Fruit fly (Drosophila melanogaster) whole organism, pupa: ENCODE measurements around the gene Vps45.

ENCODE experiments used
- CG12605 ChIP-seq: fragments of 200-800 bp; sonication (Bioruptor generic); IDR thresholded peaks from 2 replicates; pipeline ENCODE4 v1.3.6; 2022; ENCODE audit warnings: missing biosample characterization, missing genetic modification characterization
- CG13204 ChIP-seq: fragments of 200-800 bp; sonication (Bioruptor generic); optimal IDR thresholded peaks from 2 replicates; lab custom pipeline; 2018; ENCODE audit warnings: missing biosample characterization, mild to moderate bottlenecking, missing genetic modification characterization, moderate library complexity
- CG14655 ChIP-seq: fragments of 200-800 bp; sonication (Bioruptor generic); optimal IDR thresholded peaks from 3 replicates; lab custom pipeline; 2017; ENCODE audit warnings: mild to moderate bottlenecking, missing biosample characterization, missing genetic modification reagents, missing genetic modification characterization
- CG32121 ChIP-seq: fragments of 200-800 bp; sonication (Bioruptor generic); IDR thresholded peaks from 2 replicates; pipeline ENCODE4 v1.3.6; 2022; ENCODE audit warnings: missing biosample characterization, missing genetic modification characterization
- CG4496 ChIP-seq: fragments of 200-800 bp; sonication (Bioruptor generic); IDR thresholded peaks from 3 replicates; pipeline ENCODE4 v1.3.6; 2022; ENCODE audit warnings: missing biosample characterization, missing genetic modification characterization
- CG9948 ChIP-seq: fragments of 200-800 bp; sonication (Bioruptor generic); optimal IDR thresholded peaks from 2 replicates; lab custom pipeline; 2018; ENCODE audit warnings: missing biosample characterization, mild to moderate bottlenecking, missing genetic modification characterization, moderate library complexity
- EcR ChIP-seq: fragments of 200-800 bp; sonication (Bioruptor generic); optimal IDR thresholded peaks from 3 replicates; lab custom pipeline; 2019; ENCODE audit warnings: missing biosample characterization, missing genetic modification characterization, mild to moderate bottlenecking, moderate library complexity, missing genetic modification reagents
- Ets98B ChIP-seq: fragments of 200-800 bp; sonication (Bioruptor generic); IDR thresholded peaks from 2 replicates; pipeline ENCODE4 v1.3.6; 2022; ENCODE audit warnings: missing biosample characterization, missing genetic modification characterization
- Pif1B ChIP-seq: fragments of 200-800 bp; sonication (Bioruptor generic); optimal IDR thresholded peaks from 3 replicates; lab custom pipeline; 2016; ENCODE audit warnings: missing biosample characterization, missing genetic modification characterization
- Snoo ChIP-seq: fragments of 200-800 bp; sonication (Bioruptor generic); optimal IDR thresholded peaks from 3 replicates; lab custom pipeline; 2017; ENCODE audit warnings: missing biosample characterization, mild to moderate bottlenecking, missing genetic modification characterization, inconsistent platforms

DNA sequence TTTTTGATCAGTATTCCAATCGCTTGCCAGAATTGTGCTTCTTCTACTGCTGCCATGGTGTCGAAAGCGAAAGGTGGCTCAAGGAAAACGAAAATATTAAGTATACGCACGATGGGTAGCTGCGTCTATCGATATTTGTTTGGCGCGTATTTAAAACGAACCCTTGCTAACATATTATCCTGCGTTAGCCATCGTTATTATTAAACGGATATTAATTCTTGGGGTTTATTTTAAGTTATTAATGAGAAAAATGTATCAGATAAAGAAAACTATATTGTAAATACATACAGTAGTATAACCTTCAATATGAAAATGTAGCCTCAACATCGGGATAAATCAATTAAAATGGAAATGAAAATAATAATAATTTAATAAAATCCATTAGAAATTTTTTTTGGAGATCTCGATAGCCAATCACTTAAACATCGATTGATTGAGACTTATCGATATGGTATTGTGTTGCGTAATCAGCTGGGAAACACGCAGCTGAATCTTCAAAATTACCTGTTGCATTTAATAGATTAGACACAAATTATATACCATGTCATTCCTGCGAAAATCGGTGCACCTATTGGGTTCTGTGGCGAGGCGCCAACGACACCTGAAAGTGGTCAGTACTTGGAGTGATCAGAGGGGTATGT lies 8.3 kb upstream of the Vps45 start, which contains the start of the genes CG9386 and BckdhA:
- TF ChIP-seq CG4496 (GFP tag; lab: Robert Waterston, UW) (peak; percentile 39; the same call in 1 of the 3 replicates), CG14655 (GFP tag; lab: Kevin White, UChicago) (no peak), Snoo (tag; lab: Kevin White, UChicago) (peak; percentile 23), Ets98B (no peak; the same call in 1 of the 2 replicates), CG13204 (GFP tag; lab: Kevin White, UChicago) (no peak), EcR (GFP tag; lab: Kevin White, UChicago) (no peak), CG9948 (no peak), CG32121 (0 out of 2 replicates have a peak, but pooled peaks have one; percentile 10), Pif1B (GFP tag; lab: Kevin White, UChicago) (no peak), CG12605 (GFP tag; lab: Robert Waterston, UW) (no peak)
